Fruit fly (Drosophila melanogaster): Measurements from ENCODE around the gene Arp6.

The Arp6 gene

dm6 chrX:15688757-15689156, 48.2 kb downstream of the Arp6 start, which contains the start of gene CG15599:
TSS of gene CG15599 (minus strand) at chrX:15688857.
- TF ChIP-seq ey (GFP tag; optimal IDR thresholded peaks at IDR 0.05) (no peak), Hr83 (GFP tag; optimal IDR thresholded peaks at IDR 0.05; ENCODE audit: poor library complexity, severe bottlenecking) (no peak), jim (GFP tag; optimal IDR thresholded peaks at IDR 0.05) (no peak), foxo (GFP tag; optimal IDR thresholded peaks at IDR 0.05) (no peak), tai (GFP tag; optimal IDR thresholded peaks at IDR 0.05) (no peak), GATAd (GFP tag; optimal IDR thresholded peaks at IDR 0.05) (no peak), Hnf4 (GFP tag; optimal IDR thresholded peaks at IDR 0.05) (no peak), rgr (GFP tag; optimal IDR thresholded peaks at IDR 0.05) (no peak), Myc (optimal IDR thresholded peaks at IDR 0.05) (no peak), dsf (GFP tag; optimal IDR thresholded peaks at IDR 0.05; ENCODE audit: borderline replicate concordance) (no peak), N (GFP tag; optimal IDR thresholded peaks at IDR 0.05) (no peak), h (GFP tag; optimal IDR thresholded peaks at IDR 0.05) (no peak), dl (GFP tag; optimal IDR thresholded peaks at IDR 0.05; ENCODE audit: insufficient read depth in 1 of 2, partially characterized antibody in 2 of 2) (no peak), lola (GFP tag; optimal IDR thresholded peaks at IDR 0.05) (no peak), HLH106 (tag; optimal IDR thresholded peaks at IDR 0.05) (no peak), Abd-B (GFP tag; optimal IDR thresholded peaks at IDR 0.05) (no peak), Hr78 (GFP tag; optimal IDR thresholded peaks at IDR 0.05) (no peak), fru (GFP tag; optimal IDR thresholded peaks at IDR 0.05) (no peak), CG32264 (GFP tag; optimal IDR thresholded peaks at IDR 0.05) (no peak)
